Worm (Caenorhabditis elegans) whole organism, L1 larva: ENCODE results near the gene oac-31.

Source experiments
- C04F5.9 ChIP-seq: sonication (generic microtip); optimal IDR thresholded peaks from 2 replicates; lab custom pipeline; 2016; ENCODE audit warnings: missing genetic modification characterization, missing compliant biosample characterization
- blmp-1 ChIP-seq: fragments of 150-350 bp; optimal IDR thresholded peaks from 2 replicates; lab custom pipeline; 2014; ENCODE audit warnings: missing biosample characterization, missing genetic modification characterization
- ceh-63 ChIP-seq: fragments of 200-800 bp; sonication (Bioruptor generic); optimal IDR thresholded peaks from 2 replicates; lab custom pipeline; 2018; ENCODE audit warnings: mild to moderate bottlenecking, missing genetic modification characterization, missing compliant biosample characterization
- ceh-8 ChIP-seq: fragments of 200-800 bp; sonication (Bioruptor generic); optimal IDR thresholded peaks from 2 replicates; lab custom pipeline; 2018; ENCODE audit warnings: mild to moderate bottlenecking, missing genetic modification characterization, moderate library complexity, missing compliant biosample characterization
- ceh-88 ChIP-seq: fragments of 200-800 bp; sonication (Bioruptor generic); IDR thresholded peaks from 2 replicates; pipeline ENCODE4 v1.3.6; 2022; ENCODE audit warnings: missing genetic modification characterization, missing compliant biosample characterization
- ces-1 ChIP-seq: fragments of 150-350 bp; optimal IDR thresholded peaks from 2 replicates; lab custom pipeline; 2014; ENCODE audit warnings: missing biosample characterization, missing genetic modification reagents, missing genetic modification characterization
- dpl-1 ChIP-seq, 3 experiments: fragments of 150-350 bp in 2 of 3; sonication (generic microtip) in 1 of 3; optimal IDR thresholded peaks; 2 replicates each; lab custom pipeline; 2014 to 2017; ENCODE audit warnings: missing biosample characterization in 3 of 3, missing genetic modification characterization in 3 of 3, missing genetic modification reagents in 3 of 3
- efl-3 ChIP-seq: fragments of 200-800 bp; sonication (Bioruptor generic); optimal IDR thresholded peaks from 2 replicates; lab custom pipeline; 2018; ENCODE audit warnings: mild to moderate bottlenecking, missing genetic modification characterization, missing compliant biosample characterization
- elt-2 ChIP-seq: sonication (generic microtip); optimal IDR thresholded peaks from 2 replicates; lab custom pipeline; 2016; ENCODE audit warnings: missing genetic modification characterization, mild to moderate bottlenecking, inconsistent platforms, missing compliant biosample characterization, missing genetic modification reagents
- elt-3 ChIP-seq, 6 experiments: fragments of 150-350 bp in 1 of 6; sonication (generic microtip); optimal IDR thresholded peaks; 2 replicates each; lab custom pipeline; 2017 to 2018; ENCODE audit warnings: missing biosample characterization in 6 of 6, missing genetic modification characterization in 6 of 6, inconsistent platforms in 1 of 6
- ets-5 ChIP-seq: fragments of 200-800 bp; sonication (Bioruptor generic); IDR thresholded peaks from 2 replicates; pipeline ENCODE4 v1.3.6; 2022; ENCODE audit warnings: missing genetic modification characterization, missing compliant biosample characterization
- fkh-10 ChIP-seq: sonication (generic microtip); optimal IDR thresholded peaks from 2 replicates; lab custom pipeline; 2017; ENCODE audit warnings: missing biosample characterization, missing genetic modification reagents, missing genetic modification characterization
- hlh-4 ChIP-seq: sonication (generic microtip); optimal IDR thresholded peaks from 2 replicates; lab custom pipeline; 2016; ENCODE audit warnings: mild to moderate bottlenecking, missing genetic modification characterization, missing compliant biosample characterization
- isw-1 ChIP-seq: fragments of 200-800 bp; sonication (Bioruptor generic); IDR thresholded peaks from 2 replicates; pipeline ENCODE4 v1.3.6; 2022; ENCODE audit warnings: missing genetic modification characterization, missing compliant biosample characterization
- lin-14 ChIP-seq: fragments of 200-800 bp; sonication (Bioruptor generic); optimal IDR thresholded peaks from 2 replicates; lab custom pipeline; 2018; ENCODE audit warnings: mild to moderate bottlenecking, missing genetic modification characterization, moderate library complexity, missing compliant biosample characterization
- lin-35 ChIP-seq, 2 experiments: fragments of 150-350 bp; optimal IDR thresholded peaks; 2 replicates each; lab custom pipeline; 2014; ENCODE audit warnings: missing biosample characterization in 2 of 2, missing genetic modification characterization in 2 of 2, missing genetic modification reagents in 2 of 2
- lin-39 ChIP-seq: fragments of 150-350 bp; optimal IDR thresholded peaks from 2 replicates; lab custom pipeline; 2014; ENCODE audit warnings: missing biosample characterization, missing genetic modification reagents, missing genetic modification characterization
- lsy-2 ChIP-seq, 2 experiments: fragments of 150-350 bp; optimal IDR thresholded peaks; 2 replicates each; lab custom pipeline; 2014; ENCODE audit warnings: missing biosample characterization in 2 of 2, missing genetic modification characterization in 2 of 2
- mef-2 ChIP-seq: fragments of 150-350 bp; optimal IDR thresholded peaks from 2 replicates; lab custom pipeline; 2014; ENCODE audit warnings: missing biosample characterization, missing genetic modification characterization
- nhr-20 ChIP-seq: sonication (generic microtip); optimal IDR thresholded peaks from 2 replicates; lab custom pipeline; 2016; ENCODE audit warnings: mild to moderate bottlenecking, missing genetic modification characterization, missing compliant biosample characterization
- nhr-28 ChIP-seq: fragments of 150-350 bp; optimal IDR thresholded peaks from 2 replicates; lab custom pipeline; 2014; ENCODE audit warnings: missing biosample characterization, missing genetic modification characterization
- nhr-77 ChIP-seq: fragments of 150-350 bp; optimal IDR thresholded peaks from 2 replicates; lab custom pipeline; 2014; ENCODE audit warnings: missing biosample characterization, missing genetic modification characterization
- nhr-84 ChIP-seq: sonication (generic microtip); optimal IDR thresholded peaks from 2 replicates; lab custom pipeline; 2017; ENCODE audit warnings: missing biosample characterization, missing genetic modification characterization
- nhr-85 ChIP-seq: sonication (generic microtip); peaks from one replicate; lab custom pipeline; 2016; ENCODE audit warnings: missing genetic modification characterization, inconsistent platforms, missing compliant biosample characterization
- pag-3 ChIP-seq: sonication (generic microtip); optimal IDR thresholded peaks from 2 replicates; lab custom pipeline; 2017; ENCODE audit warnings: missing genetic modification characterization, mild to moderate bottlenecking, missing compliant biosample characterization, antibody characterized with exemption, borderline replicate concordance; ENCODE audit not compliant: insufficient read depth
- sptf-1 ChIP-seq: fragments of 150-350 bp; optimal IDR thresholded peaks from 2 replicates; lab custom pipeline; 2014; ENCODE audit warnings: missing biosample characterization, missing genetic modification characterization
- sup-37 ChIP-seq: fragments of 200-800 bp; sonication (Bioruptor generic); optimal IDR thresholded peaks from 2 replicates; lab custom pipeline; 2018; ENCODE audit warnings: mild to moderate bottlenecking, missing genetic modification characterization, missing compliant biosample characterization
- swsn-7 ChIP-seq: sonication (generic microtip); optimal IDR thresholded peaks from 2 replicates; lab custom pipeline; 2016; ENCODE audit warnings: missing genetic modification characterization, missing compliant biosample characterization
- unc-86 ChIP-seq: sonication (generic microtip); optimal IDR thresholded peaks from 2 replicates; lab custom pipeline; 2016; ENCODE audit warnings: missing genetic modification characterization, missing compliant biosample characterization
- zag-1 ChIP-seq: fragments of 150-350 bp; optimal IDR thresholded peaks from 2 replicates; lab custom pipeline; 2014; ENCODE audit warnings: missing biosample characterization, missing genetic modification characterization
- zip-4 ChIP-seq: fragments of 200-800 bp; sonication (Bioruptor generic); optimal IDR thresholded peaks from 2 replicates; lab custom pipeline; 2018; ENCODE audit warnings: mild to moderate bottlenecking, missing genetic modification characterization, moderate library complexity, missing compliant biosample characterization
- ztf-11 ChIP-seq, 2 experiments: sonication (generic microtip); optimal IDR thresholded peaks; 2 replicates each; lab custom pipeline; 2016 to 2017; ENCODE audit warnings: missing genetic modification characterization in 2 of 2, missing biosample characterization in 1 of 2, missing compliant biosample characterization in 1 of 2

Gene oac-31

ce11 chrV:1553004-1553403 is 11.3 kb upstream of the oac-31 start, which contains the start of gene srsx-8:
srsx-8 (minus strand) TSS chrV:1553104.
- TF ChIP-seq isw-1 (no peak), zip-4 (GFP tag; lab: Kevin White, UChicago) (no peak), lin-14 (GFP tag; lab: Kevin White, UChicago) (no peak), nhr-77 (tag; lab: Kevin White, UChicago) (no peak), lsy-2 (tag; optimal IDR thresholded peaks at IDR 0.05; lab: Kevin White, UChicago) (no peak), lin-39 (tag; lab: Kevin White, UChicago) (no peak), unc-86 (tag; lab: Kevin White, UChicago) (no peak), blmp-1 (tag; lab: Kevin White, UChicago) (no peak), ztf-11 (tag; optimal IDR thresholded peaks at IDR 0.05; lab: Kevin White, UChicago) (no peak), swsn-7 (tag; lab: Kevin White, UChicago) (no peak)

- TF ChIP-seq mef-2 (tag; lab: Kevin White, UChicago): no peak
- TF ChIP-seq ceh-63 (GFP tag; lab: Kevin White, UChicago): no peak
- TF ChIP-seq elt-3 (tag; optimal IDR thresholded peaks at IDR 0.05; lab: Kevin White, UChicago): no peak
- TF ChIP-seq C04F5.9: no peak
- no peak for TF ChIP-seq swsn-7 (tag; lab: Kevin White, UChicago)
- TF ChIP-seq ceh-8: no peak
- TF ChIP-seq ces-1 (GFP tag; lab: Kevin White, UChicago): no peak
- no peak for TF ChIP-seq ztf-11 (tag; optimal IDR thresholded peaks at IDR 0.05; lab: Kevin White, UChicago)
- no peak for TF ChIP-seq ceh-88 (GFP tag; lab: Robert Waterston, UW)
- TF ChIP-seq lin-14 (GFP tag; lab: Kevin White, UChicago): no peak
- no peak for TF ChIP-seq nhr-20 (tag; lab: Kevin White, UChicago)
- no peak for TF ChIP-seq ets-5
- TF ChIP-seq pag-3 (tag; lab: Kevin White, UChicago): no peak
- TF ChIP-seq hlh-4 (tag; lab: Kevin White, UChicago): no peak
- no peak for TF ChIP-seq zag-1 (tag; lab: Kevin White, UChicago)
- TF ChIP-seq efl-3 (GFP tag; lab: Kevin White, UChicago): no peak
- TF ChIP-seq nhr-84 (tag; lab: Kevin White, UChicago): no peak
These were observed 9.5 kb upstream of the oac-31 start for ce11 chrV:1551143-1551542.

- no peak for TF ChIP-seq dpl-1 (GFP tag; optimal IDR thresholded peaks at IDR 0.05; lab: Kevin White, UChicago)
These were observed 9.0 kb upstream of the oac-31 start for ce11 chrV:1550697-1551096.

- TF ChIP-seq nhr-85 (no peak), fkh-10 (GFP tag; lab: Kevin White, UChicago) (no peak)
- TF ChIP-seq, all 84 proteins: peak for 0
These were observed 6.2 kb upstream of the oac-31 start, which contains the start of gene F52F10.2 for ce11 chrV:1547843-1548242. F52F10.2 (plus strand) TSS chrV:1548143.

- no peak for TF ChIP-seq sup-37 (GFP tag; lab: Kevin White, UChicago)
- no peak for TF ChIP-seq zag-1 (tag; lab: Kevin White, UChicago)
- peak; percentile 78 for TF ChIP-seq elt-2
- TF ChIP-seq nhr-28 (tag; lab: Kevin White, UChicago): no peak
- no peak for TF ChIP-seq sptf-1 (tag; lab: Kevin White, UChicago)
- TF ChIP-seq, all 84 proteins: peak for 1
These were observed 4.0 kb upstream of the oac-31 start, which contains the start of gene oac-32 for ce11 chrV:1545694-1546093. oac-32 (minus strand) TSS chrV:1545783.

ce11 chrV:1540249-1540648 is 1.4 kb downstream of the oac-31 start:
- no peak for TF ChIP-seq lin-35 (GFP tag; optimal IDR thresholded peaks at IDR 0.05; lab: Kevin White, UChicago)
- TF ChIP-seq ets-5: 0 out of 2 replicates have a peak, but pooled peaks have one; percentile 33
